Fruit fly (Drosophila melanogaster): Measurements from ENCODE around the gene Blm.

The Blm gene

dm6 chr3R:11764279-11764880, 22.8 kb upstream of the Blm start, which contains the start of gene Lk6:
TSS of gene Lk6 (minus strand) at chr3R:11764457.
- peak; percentile 85 to 90 for TF ChIP-seq CTCF (optimal IDR thresholded peaks at IDR 0.05)
- TF ChIP-seq CG8478 (optimal IDR thresholded peaks at IDR 0.05): no peak

dm6 chr3R:11763494-11764278, 22.1 kb upstream of the Blm start:
- TF ChIP-seq CG8478 (optimal IDR thresholded peaks at IDR 0.05) (no peak), CTCF (optimal IDR thresholded peaks at IDR 0.05) (no peak)

dm6 chr3R:11762500-11762899, 20.9 kb upstream of the Blm start:
- no peak for TF ChIP-seq CG8478 (optimal IDR thresholded peaks at IDR 0.05)
- TF ChIP-seq CTCF (optimal IDR thresholded peaks at IDR 0.05): no peak

dm6 chr3R:11761718-11762117, 20.1 kb upstream of the Blm start:
- TF ChIP-seq CG8478 (optimal IDR thresholded peaks at IDR 0.05): no peak
- TF ChIP-seq CTCF (optimal IDR thresholded peaks at IDR 0.05): no peak

- TF ChIP-seq CG8478 (optimal IDR thresholded peaks at IDR 0.05) (no peak), CTCF (optimal IDR thresholded peaks at IDR 0.05) (no peak)
Measured at dm6 chr3R:11760669-11761387, 19.2 kb upstream of the Blm start.

dm6 chr3R:11759971-11760370, 18.4 kb upstream of the Blm start:
- TF ChIP-seq CG8478 (optimal IDR thresholded peaks at IDR 0.05): no peak
- no peak for TF ChIP-seq CTCF (optimal IDR thresholded peaks at IDR 0.05)

- no peak for TF ChIP-seq CG8478 (optimal IDR thresholded peaks at IDR 0.05)
- no peak for TF ChIP-seq CTCF (optimal IDR thresholded peaks at IDR 0.05)
Measured at dm6 chr3R:11759185-11759731, 17.7 kb upstream of the Blm start.

dm6 chr3R:11758507-11759184, 17.1 kb upstream of the Blm start:
- TF ChIP-seq CTCF (optimal IDR thresholded peaks at IDR 0.05) (no peak), CG8478 (optimal IDR thresholded peaks at IDR 0.05) (no peak)

dm6 chr3R:11758160-11758506, 16.6 kb upstream of the Blm start:
- TF ChIP-seq CTCF (optimal IDR thresholded peaks at IDR 0.05) (no peak), CG8478 (optimal IDR thresholded peaks at IDR 0.05) (no peak)

dm6 chr3R:11757197-11757856, 15.7 kb upstream of the Blm start:
- TF ChIP-seq CTCF (optimal IDR thresholded peaks at IDR 0.05): no peak
- TF ChIP-seq CG8478 (optimal IDR thresholded peaks at IDR 0.05): no peak

dm6 chr3R:11756762-11757161, 15.2 kb upstream of the Blm start:
- TF ChIP-seq CG8478 (optimal IDR thresholded peaks at IDR 0.05) (no peak), CTCF (optimal IDR thresholded peaks at IDR 0.05) (no peak)

- TF ChIP-seq CG8478 (optimal IDR thresholded peaks at IDR 0.05) (no peak), CTCF (optimal IDR thresholded peaks at IDR 0.05) (no peak)
Measured at dm6 chr3R:11751756-11752155, 10.2 kb upstream of the Blm start.

- no peak for TF ChIP-seq CG8478 (optimal IDR thresholded peaks at IDR 0.05)
- no peak for TF ChIP-seq CTCF (optimal IDR thresholded peaks at IDR 0.05)
Measured at dm6 chr3R:11750294-11750432, 8.6 kb upstream of the Blm start, which contains the start of gene CG43062. TSS of gene CG43062 (plus strand) at chr3R:11750333.

- no peak for TF ChIP-seq CG8478 (optimal IDR thresholded peaks at IDR 0.05)
- no peak for TF ChIP-seq CTCF (optimal IDR thresholded peaks at IDR 0.05)
Measured at dm6 chr3R:11749297-11750293, 8.0 kb upstream of the Blm start, which contains the start of gene CG6923. TSS of gene CG6923 (minus strand) at chr3R:11750029.
